2 worm cellular contexts compared by ENCODE assay signal in the genomic region with DNA sequence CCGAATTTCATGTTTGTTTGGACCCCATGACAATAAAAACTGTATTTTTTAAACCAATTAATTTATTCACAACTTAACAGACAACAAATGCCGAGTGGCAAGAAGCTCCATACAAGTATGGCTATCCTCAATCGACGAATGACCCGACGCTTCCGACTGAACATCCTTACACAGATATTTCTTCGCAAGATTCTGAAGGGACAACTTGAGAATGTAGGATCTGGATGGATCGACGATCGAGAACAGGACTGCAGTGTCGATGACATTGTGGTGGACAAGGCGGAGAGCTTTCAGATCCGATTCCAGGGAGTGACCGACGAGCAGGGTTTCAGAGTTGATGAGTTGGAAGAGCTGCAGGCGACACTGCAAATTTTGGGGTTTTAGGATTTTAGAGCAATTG.
A peak's percentile ranks its signal among the peaks of the same experiment; 100 is the strongest.
TF ChIP-seq lines count a peak whose summit lies in the region.

No protein-coding gene starts in this region.

TF ChIP-seq in whole organism, L4 larva, 104 proteins besides CTCF, POLR2A, EP300 and RAD21:
- TF ChIP-seq jun-1 (tag; optimal IDR thresholded peaks at IDR 0.05; lab: Kevin White, UChicago) = no peak
- no peak for TF ChIP-seq madf-9 (GFP tag; conservative IDR thresholded peaks at IDR 0.05; lab: Robert Waterston, UW)
- peak; percentile 85 for TF ChIP-seq aha-1 (tag; lab: Kevin White, UChicago)

TF ChIP-seq in whole organism, young adult, 124 proteins besides CTCF, POLR2A, EP300 and RAD21:
- TF ChIP-seq Y67H2A.10 (GFP tag; conservative IDR thresholded peaks at IDR 0.05; lab: Robert Waterston, UW) (no peak), him-1 (tag; optimal IDR thresholded peaks at IDR 0.05; lab: Kevin White, UChicago) (peak; percentile 64), Y56A3A.18 (GFP tag; IDR thresholded peaks at IDR 0.05; lab: Robert Waterston, UW) (no peak)
